Worm (Caenorhabditis elegans) whole organism, L1 larva: ENCODE data around the gene ceh-28.

ENCODE experiments used
- C16A3.4 ChIP-seq: fragments of 150-350 bp; optimal IDR thresholded peaks from 2 replicates; lab custom pipeline; 2014; ENCODE audit warnings: missing biosample characterization, missing genetic modification characterization
- F16B12.6 ChIP-seq: fragments of 150-350 bp; optimal IDR thresholded peaks from 2 replicates; lab custom pipeline; 2014; ENCODE audit warnings: missing biosample characterization, missing genetic modification characterization
- ceh-88 ChIP-seq: fragments of 200-800 bp; sonication (Bioruptor generic); IDR thresholded peaks from 2 replicates; pipeline ENCODE4 v1.3.6; 2022; ENCODE audit warnings: missing genetic modification characterization, missing compliant biosample characterization
- ces-1 ChIP-seq: fragments of 150-350 bp; optimal IDR thresholded peaks from 2 replicates; lab custom pipeline; 2014; ENCODE audit warnings: missing biosample characterization, missing genetic modification reagents, missing genetic modification characterization
- lsy-2 ChIP-seq, 2 experiments: fragments of 150-350 bp; optimal IDR thresholded peaks; 2 replicates each; lab custom pipeline; 2014; ENCODE audit warnings: missing biosample characterization in 2 of 2, missing genetic modification characterization in 2 of 2
- unc-62 ChIP-seq: fragments of 150-350 bp; optimal IDR thresholded peaks from 2 replicates; lab custom pipeline; 2014; ENCODE audit warnings: missing biosample characterization, missing genetic modification reagents, missing genetic modification characterization
- unc-98 ChIP-seq: fragments of 200-800 bp; sonication (Bioruptor generic); IDR thresholded peaks from 2 replicates; pipeline ENCODE4 v1.3.6; 2022; ENCODE audit warnings: missing genetic modification characterization, missing compliant biosample characterization

DNA sequence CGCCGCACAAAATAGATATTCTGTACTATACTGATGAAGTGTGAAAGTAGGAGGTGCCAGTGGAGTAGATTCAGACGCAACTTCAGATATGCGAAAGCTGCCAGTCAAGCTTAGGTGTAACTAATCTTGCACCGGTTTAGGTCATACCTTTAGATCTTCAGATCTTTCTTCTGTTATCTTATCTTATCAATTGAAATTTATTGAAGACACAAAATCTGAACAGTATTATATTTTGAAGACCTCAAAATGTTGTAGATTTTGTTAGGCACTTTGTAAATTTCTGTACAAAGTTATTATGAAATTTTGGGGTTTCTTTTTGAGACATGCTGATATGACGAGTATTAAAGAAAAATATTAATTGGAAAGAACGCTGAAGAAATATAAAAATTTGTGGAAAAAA is 38.2 kb downstream of the ceh-28 start:
- no peak for TF ChIP-seq lsy-2 (tag; optimal IDR thresholded peaks at IDR 0.05; lab: Kevin White, UChicago)
- no peak for TF ChIP-seq F16B12.6 (tag; lab: Kevin White, UChicago)
- no peak for TF ChIP-seq ceh-88 (GFP tag; lab: Robert Waterston, UW)
- TF ChIP-seq ces-1 (GFP tag; lab: Kevin White, UChicago) = no peak
- no peak for TF ChIP-seq unc-98 (GFP tag; lab: Robert Waterston, UW)
- TF ChIP-seq C16A3.4 (tag; lab: Kevin White, UChicago) = no peak
- no peak for TF ChIP-seq unc-62
